Worm (Caenorhabditis elegans) whole organism, early embryonic: ENCODE measurements around the gene scl-15.

Experiments used
- B0310.2 ChIP-seq: sonication (generic microtip); optimal IDR thresholded peaks from 2 replicates; lab custom pipeline; 2016; ENCODE audit warnings: mild to moderate bottlenecking, missing genetic modification characterization, missing compliant biosample characterization
- F13C5.2 ChIP-seq: sonication (generic microtip); optimal IDR thresholded peaks from 2 replicates; lab custom pipeline; 2017; ENCODE audit warnings: mild to moderate bottlenecking, missing genetic modification characterization, inconsistent platforms, missing compliant biosample characterization
- aly-1 ChIP-seq: sonication (generic microtip); optimal IDR thresholded peaks from 2 replicates; lab custom pipeline; 2016; ENCODE audit warnings: missing genetic modification characterization, missing compliant biosample characterization
- ama-1 ChIP-seq: fragments of 150-350 bp; optimal IDR thresholded peaks from 2 replicates; lab custom pipeline; 2014
- flt-1 ChIP-seq: fragments of 200-800 bp; sonication (Bioruptor generic); IDR thresholded peaks from 2 replicates; pipeline ENCODE4 v1.3.6; 2022; ENCODE audit warnings: missing genetic modification characterization, missing compliant biosample characterization
- tbx-11 ChIP-seq: fragments of 200-800 bp; sonication (Bioruptor generic); IDR thresholded peaks from 2 replicates; pipeline ENCODE4 v1.3.6; 2022; ENCODE audit warnings: missing genetic modification characterization, missing compliant biosample characterization

ce11 chrII:3282353-3282752 is 2.1 kb downstream of the scl-15 start, which contains the start of gene nep-13:
- TF ChIP-seq aly-1 (no peak), flt-1 (GFP tag; lab: Robert Waterston, UW) (no peak), tbx-11 (GFP tag; lab: Robert Waterston, UW) (no peak), ama-1 (lab: Kevin White, UChicago) (no peak), B0310.2 (no peak), F13C5.2 (no peak)
